Fruit fly (Drosophila melanogaster): ENCODE data around the gene CG11537.

Gene CG11537

DNA sequence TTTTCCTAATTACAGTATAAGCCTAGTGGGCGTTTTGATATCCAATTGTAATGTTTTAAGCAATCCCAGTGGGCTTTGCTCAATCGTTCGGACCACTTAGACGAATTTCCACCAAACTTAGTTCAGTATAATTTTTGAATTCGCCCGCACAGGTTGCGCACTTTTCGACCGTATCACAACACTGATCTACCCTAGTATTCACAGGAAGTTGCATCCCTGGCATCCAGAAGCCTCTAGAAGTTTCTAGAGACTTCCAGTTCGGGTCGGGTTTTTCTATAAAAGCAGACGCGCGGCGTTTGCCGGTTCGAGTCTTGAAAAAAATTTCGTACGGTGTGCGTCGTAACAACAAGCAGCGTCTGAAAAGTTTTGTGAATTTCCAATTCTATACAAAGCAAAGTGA lies 49.7 kb upstream of the CG11537 start, which contains the start of gene Hsp83 (continued):
- TF ChIP-seq Met (GFP tag; optimal IDR thresholded peaks at IDR 0.05) (peak; percentile 94), dac (GFP tag; optimal IDR thresholded peaks at IDR 0.05) (peak; percentile 68), spab (GFP tag; optimal IDR thresholded peaks at IDR 0.05) (peak; percentile 79), Gug (GFP tag; IDR thresholded peaks at IDR 0.05) (peak; percentile 70), CG31627 (GFP tag; optimal IDR thresholded peaks at IDR 0.05) (peak; percentile 83), esn (GFP tag; optimal IDR thresholded peaks at IDR 0.05) (peak; percentile 97), CG6163 (GFP tag; IDR thresholded peaks at IDR 0.05) (peak; percentile 97), CG32006 (GFP tag; optimal IDR thresholded peaks at IDR 0.05) (peak; percentile 69), achi (GFP tag; optimal IDR thresholded peaks at IDR 0.05) (peak; percentile 88), Eip78C (GFP tag) (peak; percentile 99), CG8632 (GFP tag; optimal IDR thresholded peaks at IDR 0.05) (peak; percentile 92), Hr4 (GFP tag; optimal IDR thresholded peaks at IDR 0.05) (peak; percentile 72), Eip93F (GFP tag; optimal IDR thresholded peaks at IDR 0.05) (peak; percentile 89), Hr38 (GFP tag; optimal IDR thresholded peaks at IDR 0.05) (no peak), CG8119 (GFP tag; IDR thresholded peaks at IDR 0.05) (peak; percentile 82), eg (GFP tag; IDR thresholded peaks at IDR 0.05) (peak; percentile 94), Lpt (GFP tag; optimal IDR thresholded peaks at IDR 0.05) (peak; percentile 32), CG1621 (tag; optimal IDR thresholded peaks at IDR 0.05) (peak; percentile 89), CG11762 (GFP tag; optimal IDR thresholded peaks at IDR 0.05; ENCODE audit: insufficient read depth) (peak; percentile 82), Eip75B (GFP tag; optimal IDR thresholded peaks at IDR 0.05) (peak; percentile 95), net (GFP tag; optimal IDR thresholded peaks at IDR 0.05) (peak; percentile 96), CG7368 (GFP tag; optimal IDR thresholded peaks at IDR 0.05) (peak; percentile 96), CG11294 (GFP tag; IDR thresholded peaks at IDR 0.05) (peak; percentile 53; the same call in 1 of the 2 replicates), dsx (GFP tag; optimal IDR thresholded peaks at IDR 0.05; ENCODE audit: poor library complexity, severe bottlenecking) (peak; percentile 77), fd85E (GFP tag; optimal IDR thresholded peaks at IDR 0.05) (peak; percentile 94)

DNA sequence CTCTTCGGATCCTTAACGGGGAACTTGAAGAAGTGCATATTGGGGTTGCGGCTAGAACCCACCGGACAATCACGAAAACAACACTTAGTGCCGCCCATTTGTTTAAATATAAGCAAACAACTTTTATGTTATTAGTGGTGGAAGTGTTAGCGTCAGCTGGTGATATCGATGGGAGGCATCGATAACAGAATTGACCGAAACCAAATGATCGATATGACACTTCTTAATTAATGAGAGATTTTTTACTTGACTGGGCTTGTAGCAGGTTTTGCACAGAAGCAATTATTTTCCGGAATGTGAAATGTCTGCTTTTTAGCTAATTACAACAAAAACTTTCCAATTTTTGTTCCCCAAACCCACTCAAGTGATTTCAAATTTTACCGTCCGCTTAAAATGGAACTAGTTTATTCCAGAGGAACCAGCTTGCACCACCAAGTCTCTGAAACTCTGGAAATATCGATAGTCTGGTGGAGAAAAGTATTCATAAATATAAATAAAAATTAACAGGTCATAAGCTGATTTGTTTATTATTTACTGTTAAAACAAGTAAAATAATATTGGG lies 49.2 kb upstream of the CG11537 start, which contains the start of gene CG14965:
TSS of gene CG14965 (minus strand) at position 159 of the 562 bp plus-strand sequence.
- peak; percentile 85 for TF ChIP-seq fkh (GFP tag; optimal IDR thresholded peaks at IDR 0.05)
- TF ChIP-seq dsx (GFP tag; optimal IDR thresholded peaks at IDR 0.05; ENCODE audit: poor library complexity, severe bottlenecking) = no peak

DNA sequence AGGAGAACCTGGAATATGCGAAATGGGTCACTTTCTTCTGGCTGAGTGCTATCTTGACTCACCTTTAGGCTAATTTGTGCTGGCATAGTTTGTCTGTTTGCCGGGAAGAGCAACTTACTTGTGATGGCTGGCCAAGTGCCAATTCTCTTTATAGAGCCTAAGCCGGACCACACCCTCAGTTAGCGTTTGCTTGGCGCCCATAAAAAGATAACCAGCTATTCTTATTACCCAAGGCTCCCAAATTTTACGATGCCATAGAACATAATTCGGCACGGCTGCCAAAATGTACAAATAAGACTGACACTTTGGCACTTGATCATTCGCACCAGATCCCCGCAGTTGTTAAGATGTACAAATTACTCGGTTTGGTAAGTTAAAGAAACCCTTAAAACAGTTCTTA lies 46.4 kb upstream of the CG11537 start, which contains the start of the genes CG42525 and CG14958:
TSS of gene CG42525 (minus strand) at position 101 of the 400 bp plus-strand sequence.
TSS of gene CG14958 (plus strand) at position 332 of the 400 bp plus-strand sequence.
- TF ChIP-seq CG10631 (GFP tag; optimal IDR thresholded peaks at IDR 0.05) = no peak
- TF ChIP-seq CG11902 (GFP tag; optimal IDR thresholded peaks at IDR 0.05) = no peak
- TF ChIP-seq topi (GFP tag; optimal IDR thresholded peaks at IDR 0.05) = no peak
- TF ChIP-seq CG6808 (GFP tag; optimal IDR thresholded peaks at IDR 0.05) = no peak
- TF ChIP-seq CG3919 (GFP tag; optimal IDR thresholded peaks at IDR 0.05) = no peak
- TF ChIP-seq Lpt (GFP tag; optimal IDR thresholded peaks at IDR 0.05) = no peak
- no peak for TF ChIP-seq OdsH (GFP tag; optimal IDR thresholded peaks at IDR 0.05)
- no peak for TF ChIP-seq CG11762 (GFP tag; optimal IDR thresholded peaks at IDR 0.05; ENCODE audit: insufficient read depth)
- no peak for TF ChIP-seq CG8632 (GFP tag; optimal IDR thresholded peaks at IDR 0.05)

DNA sequence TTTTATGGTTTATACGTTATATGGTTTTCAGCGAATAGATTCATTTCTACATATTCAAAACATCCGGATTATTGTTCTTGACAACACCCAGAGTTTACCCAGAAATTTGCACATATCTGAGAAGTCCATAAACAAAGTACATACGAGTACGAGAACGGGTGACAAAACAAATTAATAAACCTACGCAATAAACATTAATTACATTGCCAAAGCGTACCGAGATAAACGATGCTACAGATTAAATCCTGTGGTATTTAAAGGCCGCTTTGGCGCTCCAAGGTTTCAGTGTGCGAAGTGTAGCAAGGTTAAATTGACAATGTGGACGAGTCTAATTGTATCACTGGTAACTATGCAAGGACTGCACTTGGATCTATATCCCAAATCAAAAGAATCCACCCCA lies 44.0 kb upstream of the CG11537 start, which contains the start of gene CG14957:
TSS of gene CG14957 (plus strand) at position 301 of the 400 bp plus-strand sequence.
- TF ChIP-seq CG6854 (GFP tag; optimal IDR thresholded peaks at IDR 0.05) (peak; percentile 0), acj6 (GFP tag; optimal IDR thresholded peaks at IDR 0.05) (no peak), CG11294 (GFP tag; IDR thresholded peaks at IDR 0.05) (no peak)

All from whole organism, prepupa.